Worm (Caenorhabditis elegans): ENCODE results near the gene fbxc-58.
"Not testable (repeated sequence)": the region's sequence is repeated elsewhere in the genome, so short reads cannot be mapped to it uniquely, and the experiment has no call there.

DNA sequence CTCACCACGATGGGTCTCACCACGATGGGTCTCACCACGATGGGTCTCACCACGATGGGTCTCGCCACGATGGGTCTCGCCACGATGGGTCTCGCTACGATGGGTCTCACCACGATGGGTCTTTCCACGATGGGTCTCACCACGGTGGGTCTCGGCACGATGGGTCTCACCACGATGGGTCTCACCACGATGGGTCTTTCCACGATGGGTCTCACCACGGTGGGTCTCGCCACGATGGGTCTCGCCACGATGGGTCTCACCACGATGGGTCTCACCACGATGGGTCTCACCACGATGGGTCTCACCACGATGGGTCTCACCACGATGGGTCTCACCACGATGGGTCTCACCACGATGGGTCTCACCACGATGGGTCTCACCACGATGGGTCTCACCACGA lies 39.5 kb downstream of the fbxc-58 start:
- not testable (repeated sequence) for TF ChIP-seq ets-4 (GFP tag; optimal IDR thresholded peaks at IDR 0.05); hlh-12 (tag; optimal IDR thresholded peaks at IDR 0.05); lsy-27 (tag; optimal IDR thresholded peaks at IDR 0.05; ENCODE audit: borderline replicate concordance, insufficient read depth); egl-44 (GFP tag; IDR thresholded peaks at IDR 0.05); bed-1 (GFP tag; IDR thresholded peaks at IDR 0.05); snpc-1.3 (tag; optimal IDR thresholded peaks at IDR 0.05; ENCODE audit: insufficient read depth); die-1 (tag; optimal IDR thresholded peaks at IDR 0.05); snpc-4 (GFP tag; optimal IDR thresholded peaks at IDR 0.05); snpc-4 (tag; optimal IDR thresholded peaks at IDR 0.05); pbrm-1 (GFP tag; IDR thresholded peaks at IDR 0.05); F49E8.2 (tag; optimal IDR thresholded peaks at IDR 0.05; ENCODE audit: insufficient read depth); unc-130 (GFP tag; optimal IDR thresholded peaks at IDR 0.05); B0019.2 (GFP tag; conservative IDR thresholded peaks at IDR 0.05)

Measured in whole organism, young adult.